Worm (Caenorhabditis elegans): Measurements from ENCODE around the gene nas-18.
"Not testable (repeated sequence)": the region's sequence is repeated elsewhere in the genome, so short reads cannot be mapped to it uniquely, and the experiment has no call there.

nas-18 gene

DNA sequence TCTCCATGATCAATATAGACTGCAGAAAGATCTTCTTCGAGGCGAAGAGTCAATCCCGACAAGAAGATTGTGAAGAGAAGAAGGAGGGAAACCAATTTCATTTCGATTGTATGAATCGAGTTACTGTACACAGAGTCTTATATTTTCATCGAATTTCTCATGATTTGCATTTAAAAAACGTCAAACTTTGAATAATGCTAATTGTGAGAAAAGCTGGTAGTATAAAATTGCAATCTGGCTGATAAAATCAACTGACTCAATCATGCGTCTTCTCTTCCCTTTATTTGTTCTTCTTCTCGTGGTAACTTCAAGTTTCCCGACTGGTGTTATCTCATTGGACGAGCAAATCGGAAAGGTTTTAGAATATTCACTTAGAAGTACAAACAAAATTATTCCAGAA is 5.8 kb upstream of the nas-18 start, which contains the start of the genes K03B8.11 and K03B8.14:
Gene K03B8.11, minus strand, starts transcription at position 101 of the 400 bp plus-strand sequence.
Gene K03B8.14, plus strand, starts transcription at position 110 of the 400 bp plus-strand sequence.
- TF ChIP-seq aly-1 (tag; optimal IDR thresholded peaks at IDR 0.05): no peak
- TF ChIP-seq flt-1 (GFP tag; IDR thresholded peaks at IDR 0.05): no peak
- TF ChIP-seq hmg-4 (GFP tag; optimal IDR thresholded peaks at IDR 0.05): no peak
- no peak for TF ChIP-seq ceh-13 (GFP tag; optimal IDR thresholded peaks at IDR 0.05)

ce11 chrV:11392020-11392419 is 4.2 kb upstream of the nas-18 start, which contains the start of gene nas-16:
TSS of gene nas-16 (plus strand) at chrV:11392320.
- TF ChIP-seq sea-1 (GFP tag; conservative IDR thresholded peaks at IDR 0.05): no peak
- no peak for TF ChIP-seq F13C5.2 (tag; optimal IDR thresholded peaks at IDR 0.05)
- no peak for TF ChIP-seq hmbx-1 (tag; optimal IDR thresholded peaks at IDR 0.05)
- no peak for TF ChIP-seq ceh-36 (tag; optimal IDR thresholded peaks at IDR 0.05)
- TF ChIP-seq tbx-37 (GFP tag; conservative IDR thresholded peaks at IDR 0.05): no peak
- TF ChIP-seq scrt-1 (GFP tag; IDR thresholded peaks at IDR 0.05): no peak
- no peak for TF ChIP-seq hmg-4 (GFP tag; optimal IDR thresholded peaks at IDR 0.05)
- no peak for TF ChIP-seq hnd-1 (tag; optimal IDR thresholded peaks at IDR 0.05)

DNA sequence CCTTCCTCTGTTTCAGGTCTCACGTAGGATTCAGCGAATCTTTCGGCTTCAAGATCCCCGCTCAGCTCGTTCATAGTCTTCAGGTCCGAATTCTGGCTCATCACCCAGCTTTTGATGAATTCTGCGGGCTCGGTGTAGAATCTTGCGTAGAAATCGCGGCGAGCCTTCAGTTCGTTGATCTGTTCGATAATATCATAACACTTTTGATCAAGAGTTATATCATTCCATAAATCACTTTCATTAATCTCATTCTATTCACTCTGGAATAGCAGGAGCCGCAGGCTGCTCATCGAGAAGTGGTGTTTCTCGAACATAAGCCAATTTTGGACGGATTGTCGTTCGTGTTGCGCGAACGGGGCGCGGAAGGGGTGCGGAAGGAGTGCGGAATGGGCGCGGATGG is 1.2 kb upstream of the nas-18 start, which contains the start of gene K03B8.4:
Gene K03B8.4, minus strand, starts transcription at position 101 of the 400 bp plus-strand sequence.
- TF ChIP-seq ceh-13 (GFP tag; optimal IDR thresholded peaks at IDR 0.05); hmbx-1 (tag; optimal IDR thresholded peaks at IDR 0.05); pes-1 (GFP tag; IDR thresholded peaks at IDR 0.05): not testable (repeated sequence)

DNA sequence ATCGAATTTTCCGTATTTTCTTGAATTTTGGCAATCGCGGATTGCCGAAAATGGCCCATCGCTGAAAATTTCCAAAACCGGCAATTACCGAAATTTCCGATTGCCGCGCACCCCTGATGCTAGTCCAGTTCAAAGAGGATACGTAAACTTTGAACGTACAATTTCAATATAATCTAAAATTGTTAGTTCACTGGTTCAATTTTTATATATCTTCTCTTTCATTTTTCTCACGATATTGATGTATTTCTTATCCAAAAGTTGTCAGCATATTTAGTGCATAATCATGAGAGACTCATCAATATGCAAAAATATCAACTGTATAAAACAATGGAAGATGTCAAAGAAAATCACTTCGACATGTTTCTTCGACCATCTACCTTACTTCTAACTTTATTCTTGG is 2.4 kb downstream of the nas-18 start, which contains the start of gene nas-17:
Gene nas-17, plus strand, starts transcription at position 301 of the 400 bp plus-strand sequence.
- TF ChIP-seq tbx-11 (GFP tag; IDR thresholded peaks at IDR 0.05) (no peak), ets-7 (tag; optimal IDR thresholded peaks at IDR 0.05) (no peak), ama-1 (optimal IDR thresholded peaks at IDR 0.05) (no peak), ceh-36 (tag; optimal IDR thresholded peaks at IDR 0.05) (no peak), ceh-13 (GFP tag; optimal IDR thresholded peaks at IDR 0.05) (no peak), tra-4 (tag; optimal IDR thresholded peaks at IDR 0.05) (no peak), hnd-1 (tag; optimal IDR thresholded peaks at IDR 0.05) (no peak), aly-1 (tag; optimal IDR thresholded peaks at IDR 0.05) (no peak), hmg-4 (GFP tag; optimal IDR thresholded peaks at IDR 0.05) (no peak), pes-1 (GFP tag; IDR thresholded peaks at IDR 0.05) (no peak), sea-1 (GFP tag; conservative IDR thresholded peaks at IDR 0.05) (no peak)

DNA sequence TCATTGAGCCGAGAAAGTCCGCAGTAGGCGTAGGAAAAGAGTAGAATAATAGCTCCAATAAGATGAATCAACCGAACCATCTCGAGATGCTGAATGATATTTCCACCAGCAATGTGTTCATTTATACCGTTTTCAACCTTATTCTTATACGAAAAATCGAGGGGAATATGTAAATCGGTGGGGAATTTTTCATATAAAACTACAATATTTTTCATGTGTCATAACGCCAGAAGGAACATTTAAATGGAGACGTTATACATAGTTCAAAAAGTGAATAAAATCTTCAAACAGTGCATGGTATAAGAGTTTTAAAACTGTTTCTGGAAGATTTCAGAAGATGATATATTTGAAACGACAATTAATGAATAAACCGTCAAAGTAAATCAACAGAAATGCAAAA is 6.4 kb downstream of the nas-18 start, which contains the start of gene nas-19:
Gene nas-19, minus strand, starts transcription at position 101 of the 400 bp plus-strand sequence.
- TF ChIP-seq hmg-4 (GFP tag; optimal IDR thresholded peaks at IDR 0.05): no peak

DNA sequence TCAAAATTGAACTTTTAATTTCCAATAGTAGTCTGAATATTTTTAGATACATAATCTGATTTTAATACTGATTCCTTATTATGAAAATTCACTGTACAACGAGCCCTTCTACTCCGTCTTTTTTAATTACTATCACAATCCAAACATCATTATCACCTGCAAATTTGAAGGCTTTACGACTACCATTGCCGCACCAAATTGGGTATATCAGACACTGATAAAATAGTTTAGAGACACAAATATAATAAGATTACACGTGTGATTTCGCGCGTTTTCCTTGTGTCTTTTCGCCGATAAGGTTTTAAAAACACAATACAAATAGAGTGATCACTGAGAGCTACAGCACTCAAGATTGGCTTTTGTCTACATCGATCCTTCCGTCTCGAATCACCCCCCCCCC is 6.8 kb downstream of the nas-18 start:
- TF ChIP-seq tbx-37 (GFP tag; conservative IDR thresholded peaks at IDR 0.05) (no peak), scrt-1 (GFP tag; IDR thresholded peaks at IDR 0.05) (no peak), tbx-11 (GFP tag; IDR thresholded peaks at IDR 0.05) (no peak), B0310.2 (tag; optimal IDR thresholded peaks at IDR 0.05) (no peak), pes-1 (GFP tag; IDR thresholded peaks at IDR 0.05) (no peak), flt-1 (GFP tag; IDR thresholded peaks at IDR 0.05) (no peak), ceh-36 (tag; optimal IDR thresholded peaks at IDR 0.05) (no peak), F13C5.2 (tag; optimal IDR thresholded peaks at IDR 0.05) (no peak), tra-4 (tag; optimal IDR thresholded peaks at IDR 0.05) (no peak), ceh-13 (GFP tag; optimal IDR thresholded peaks at IDR 0.05) (no peak), ama-1 (optimal IDR thresholded peaks at IDR 0.05) (no peak), aly-1 (tag; optimal IDR thresholded peaks at IDR 0.05) (no peak), sea-1 (GFP tag; conservative IDR thresholded peaks at IDR 0.05) (no peak), hnd-1 (tag; optimal IDR thresholded peaks at IDR 0.05) (no peak), hmbx-1 (tag; optimal IDR thresholded peaks at IDR 0.05) (no peak), ets-7 (tag; optimal IDR thresholded peaks at IDR 0.05) (no peak), hmg-4 (GFP tag; optimal IDR thresholded peaks at IDR 0.05) (no peak)

DNA sequence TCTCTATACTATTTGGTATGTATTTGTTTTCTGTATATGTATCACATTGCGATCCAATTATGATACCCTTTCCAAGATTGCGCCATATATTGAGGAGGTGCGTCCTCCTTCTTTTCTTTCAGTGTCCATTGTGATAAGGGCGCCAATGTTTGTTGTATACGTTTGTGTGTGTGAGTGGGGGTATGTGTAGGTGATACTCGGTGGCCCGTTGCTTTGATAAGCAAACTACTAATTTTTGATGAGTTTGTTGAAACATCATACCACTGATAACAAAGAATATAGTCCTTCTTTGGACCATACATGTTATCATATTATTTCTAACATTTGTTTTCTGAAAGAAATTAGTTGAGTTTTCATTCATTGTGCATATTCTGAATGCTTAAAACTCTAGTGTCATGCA is 7.5 kb downstream of the nas-18 start:
- TF ChIP-seq ceh-36 (tag; optimal IDR thresholded peaks at IDR 0.05): no peak
- TF ChIP-seq ama-1 (optimal IDR thresholded peaks at IDR 0.05): no peak
- no peak for TF ChIP-seq hnd-1 (tag; optimal IDR thresholded peaks at IDR 0.05)
- no peak for TF ChIP-seq scrt-1 (GFP tag; IDR thresholded peaks at IDR 0.05)
- no peak for TF ChIP-seq tra-4 (tag; optimal IDR thresholded peaks at IDR 0.05)
- TF ChIP-seq flt-1 (GFP tag; IDR thresholded peaks at IDR 0.05): no peak
- TF ChIP-seq sea-1 (GFP tag; conservative IDR thresholded peaks at IDR 0.05): no peak
- TF ChIP-seq pes-1 (GFP tag; IDR thresholded peaks at IDR 0.05): no peak
- no peak for TF ChIP-seq ets-7 (tag; optimal IDR thresholded peaks at IDR 0.05)
- no peak for TF ChIP-seq B0310.2 (tag; optimal IDR thresholded peaks at IDR 0.05)
- TF ChIP-seq aly-1 (tag; optimal IDR thresholded peaks at IDR 0.05): no peak
- TF ChIP-seq hmg-4 (GFP tag; optimal IDR thresholded peaks at IDR 0.05): no peak
- TF ChIP-seq tbx-37 (GFP tag; conservative IDR thresholded peaks at IDR 0.05): no peak
- TF ChIP-seq ceh-13 (GFP tag; optimal IDR thresholded peaks at IDR 0.05): no peak
- TF ChIP-seq F13C5.2 (tag; optimal IDR thresholded peaks at IDR 0.05): no peak
- no peak for TF ChIP-seq hmbx-1 (tag; optimal IDR thresholded peaks at IDR 0.05)
- no peak for TF ChIP-seq tbx-11 (GFP tag; IDR thresholded peaks at IDR 0.05)

DNA sequence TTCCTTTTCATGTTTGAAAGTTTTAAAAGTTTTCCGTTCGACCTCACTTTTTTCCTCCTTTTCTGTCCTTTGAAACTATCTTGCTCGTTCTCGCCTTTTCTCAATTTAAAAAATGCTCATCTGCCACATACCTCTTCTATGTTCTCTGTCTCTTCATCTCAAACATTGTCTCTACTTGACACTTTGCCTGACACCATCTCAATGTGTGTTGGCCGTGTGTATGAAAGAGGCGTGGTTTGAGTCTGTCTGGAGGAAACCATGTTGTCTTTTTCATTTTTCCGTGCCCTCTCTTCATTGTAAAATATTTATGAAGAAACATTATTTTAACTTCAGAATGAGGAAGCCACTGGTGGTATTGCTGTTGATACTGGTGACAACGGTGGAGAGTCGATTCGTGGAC is 11.0 kb downstream of the nas-18 start, which contains the start of gene K03B8.6:
Gene K03B8.6, plus strand, starts transcription at position 334 of the 400 bp plus-strand sequence.
- TF ChIP-seq tbx-11 (GFP tag; IDR thresholded peaks at IDR 0.05) (no peak), scrt-1 (GFP tag; IDR thresholded peaks at IDR 0.05) (no peak), flt-1 (GFP tag; IDR thresholded peaks at IDR 0.05) (no peak), ceh-36 (tag; optimal IDR thresholded peaks at IDR 0.05) (no peak), F13C5.2 (tag; optimal IDR thresholded peaks at IDR 0.05) (no peak), sea-1 (GFP tag; conservative IDR thresholded peaks at IDR 0.05) (no peak), hmg-4 (GFP tag; optimal IDR thresholded peaks at IDR 0.05) (no peak), ceh-13 (GFP tag; optimal IDR thresholded peaks at IDR 0.05) (no peak), tbx-37 (GFP tag; conservative IDR thresholded peaks at IDR 0.05) (no peak), hnd-1 (tag; optimal IDR thresholded peaks at IDR 0.05) (no peak), tra-4 (tag; optimal IDR thresholded peaks at IDR 0.05) (no peak), ets-7 (tag; optimal IDR thresholded peaks at IDR 0.05) (no peak)

All from whole organism, early embryonic.